Fruit fly (Drosophila melanogaster) whole organism, embryonic: ENCODE results near the gene Vps4.

Experiments
- Abd-B ChIP-seq: fragments of 200-800 bp; sonication (Bioruptor generic); optimal IDR thresholded peaks from 2 replicates; lab custom pipeline; 2018; ENCODE audit warnings: missing biosample characterization, mild to moderate bottlenecking, missing genetic modification characterization, moderate library complexity
- CG10267 ChIP-seq: fragments of 200-800 bp; sonication (Bioruptor generic); optimal IDR thresholded peaks from 2 replicates; lab custom pipeline; 2018; ENCODE audit warnings: missing biosample characterization, mild to moderate bottlenecking, missing genetic modification characterization, moderate library complexity
- CG10959 ChIP-seq: fragments of 200-800 bp; sonication (Bioruptor generic); IDR thresholded peaks from 2 replicates; pipeline ENCODE4 v1.3.6; 2022; ENCODE audit warnings: missing biosample characterization, missing genetic modification characterization
- CG11398 ChIP-seq: fragments of 200-800 bp; sonication (Bioruptor generic); optimal IDR thresholded peaks from 2 replicates; lab custom pipeline; 2016; ENCODE audit warnings: missing biosample characterization, missing genetic modification characterization
- CG15514 ChIP-seq: fragments of 200-800 bp; sonication (Bioruptor generic); optimal IDR thresholded peaks from 3 replicates; lab custom pipeline; 2017; ENCODE audit warnings: missing biosample characterization, missing genetic modification characterization, mild to moderate bottlenecking, moderate library complexity, missing genetic modification reagents
- CG1603 ChIP-seq: fragments of 200-800 bp; sonication (Bioruptor generic); optimal IDR thresholded peaks from 2 replicates; lab custom pipeline; 2019; ENCODE audit warnings: missing biosample characterization, mild to moderate bottlenecking, missing genetic modification characterization, moderate library complexity
- CG17359 ChIP-seq: fragments of 200-800 bp; sonication (Bioruptor generic); optimal IDR thresholded peaks from 3 replicates; lab custom pipeline; 2018; ENCODE audit warnings: missing biosample characterization, mild to moderate bottlenecking, missing genetic modification characterization, moderate library complexity
- CG17385 ChIP-seq: fragments of 200-800 bp; sonication (Bioruptor generic); optimal IDR thresholded peaks from 3 replicates; lab custom pipeline; 2018; ENCODE audit warnings: missing biosample characterization, mild to moderate bottlenecking, missing genetic modification characterization
- CG17829 ChIP-seq: fragments of 200-800 bp; optimal IDR thresholded peaks from 2 replicates; lab custom pipeline; 2019; ENCODE audit warnings: missing biosample characterization, mild to moderate bottlenecking, missing genetic modification characterization, moderate library complexity
- CG18476 ChIP-seq: fragments of 200-800 bp; sonication (Bioruptor generic); optimal IDR thresholded peaks from 2 replicates; lab custom pipeline; 2016; ENCODE audit warnings: missing biosample characterization, mild to moderate bottlenecking, missing genetic modification characterization
- CG18764 ChIP-seq: fragments of 200-800 bp; sonication (Bioruptor generic); optimal IDR thresholded peaks from 3 replicates; lab custom pipeline; 2016; ENCODE audit warnings: missing biosample characterization, missing genetic modification characterization
- CG30020 ChIP-seq: fragments of 200-800 bp; optimal IDR thresholded peaks from 2 replicates; lab custom pipeline; 2019; ENCODE audit warnings: missing biosample characterization, mild to moderate bottlenecking, missing genetic modification characterization, moderate library complexity
- CG3726 ChIP-seq: fragments of 200-800 bp; sonication (Bioruptor generic); IDR thresholded peaks from 3 replicates; pipeline ENCODE4, ENCODE4 v1.3.6; 2022; ENCODE audit warnings: missing biosample characterization, missing genetic modification characterization
- CG4617 ChIP-seq: fragments of 200-800 bp; sonication (Bioruptor generic); optimal IDR thresholded peaks from 3 replicates; lab custom pipeline; 2016; ENCODE audit warnings: missing biosample characterization, missing genetic modification characterization, borderline replicate concordance
- Dll ChIP-seq: fragments of 200-800 bp; sonication (Bioruptor generic); IDR thresholded peaks from 4 replicates; pipeline ENCODE4 v1.3.6; 2022; ENCODE audit warnings: missing biosample characterization, missing genetic modification characterization; ENCODE audit not compliant: partially characterized antibody
- Doc2 ChIP-seq: fragments of 200-800 bp; sonication (Bioruptor generic); IDR thresholded peaks from 2 replicates; pipeline ENCODE4 v1.3.6; 2022; ENCODE audit warnings: missing biosample characterization, missing genetic modification characterization
- Dref ChIP-seq: fragments of 200-800 bp; sonication (Bioruptor generic); IDR thresholded peaks from 2 replicates; pipeline ENCODE4 v1.3.6; 2022; ENCODE audit warnings: missing biosample characterization, missing genetic modification characterization
- E2f2 ChIP-seq: fragments of 200-800 bp; sonication (Bioruptor generic); IDR thresholded peaks from 2 replicates; pipeline ENCODE4 v1.3.6; 2022; ENCODE audit warnings: missing biosample characterization, missing genetic modification characterization
- Ets97D ChIP-seq: fragments of 200-800 bp; sonication (Bioruptor generic); optimal IDR thresholded peaks from 3 replicates; lab custom pipeline; 2016; ENCODE audit warnings: missing biosample characterization, missing genetic modification characterization
- Hr3 ChIP-seq: fragments of 200-800 bp; sonication (Bioruptor generic); optimal IDR thresholded peaks from 3 replicates; lab custom pipeline; 2016; ENCODE audit warnings: missing biosample characterization, missing genetic modification characterization
- Nf-YC ChIP-seq: fragments of 200-800 bp; optimal IDR thresholded peaks from 3 replicates; lab custom pipeline; 2019; ENCODE audit warnings: missing biosample characterization, mild to moderate bottlenecking, missing genetic modification characterization, moderate library complexity
- NfI ChIP-seq: fragments of 200-800 bp; sonication (Bioruptor generic); optimal IDR thresholded peaks from 3 replicates; lab custom pipeline; 2018; ENCODE audit warnings: missing biosample characterization, mild to moderate bottlenecking, missing genetic modification characterization, moderate library complexity
- Pdp1 ChIP-seq, 2 experiments: fragments of 200-800 bp; sonication (Bioruptor generic); optimal IDR thresholded peaks; 3 replicates each; lab custom pipeline; 2016; ENCODE audit warnings: missing biosample characterization in 2 of 2, missing genetic modification characterization in 2 of 2, mild to moderate bottlenecking in 1 of 2, moderate library complexity in 1 of 2
- Sry-β ChIP-seq: fragments of 200-800 bp; sonication (Bioruptor generic); optimal IDR thresholded peaks from 2 replicates; lab custom pipeline; 2018; ENCODE audit warnings: missing biosample characterization, mild to moderate bottlenecking, missing genetic modification characterization, moderate library complexity
- Sry-δ ChIP-seq: fragments of 200-800 bp; sonication (Bioruptor generic); optimal IDR thresholded peaks from 2 replicates; lab custom pipeline; 2016; ENCODE audit warnings: missing biosample characterization, missing genetic modification characterization
- TFAM ChIP-seq: fragments of 200-800 bp; sonication (Bioruptor generic); optimal IDR thresholded peaks from 2 replicates; lab custom pipeline; 2017; ENCODE audit warnings: missing biosample characterization, missing genetic modification characterization, inconsistent platforms
- YL-1 ChIP-seq: fragments of 200-800 bp; sonication (Bioruptor generic); optimal IDR thresholded peaks from 3 replicates; lab custom pipeline; 2017; ENCODE audit warnings: missing biosample characterization, mild to moderate bottlenecking, missing genetic modification characterization
- abd-A ChIP-seq: fragments of 200-800 bp; sonication (Bioruptor generic); optimal IDR thresholded peaks from 3 replicates; lab custom pipeline; 2019; ENCODE audit warnings: missing biosample characterization, mild to moderate bottlenecking, missing genetic modification characterization, moderate library complexity
- amos ChIP-seq: fragments of 200-800 bp; sonication (Bioruptor generic); IDR thresholded peaks from 2 replicates; pipeline ENCODE4 v1.3.6; 2022; ENCODE audit warnings: missing biosample characterization, missing genetic modification characterization; ENCODE audit not compliant: partially characterized antibody
- cas ChIP-seq: fragments of 200-800 bp; sonication (Bioruptor generic); IDR thresholded peaks from 2 replicates; pipeline ENCODE4 v1.3.6; 2022; ENCODE audit warnings: missing biosample characterization, missing genetic modification characterization
- chm ChIP-seq: fragments of 200-800 bp; sonication (Bioruptor generic); IDR thresholded peaks from 2 replicates; pipeline ENCODE4 v1.3.6; 2022; ENCODE audit warnings: missing biosample characterization, missing genetic modification characterization
- crp ChIP-seq, 2 experiments: fragments of 200-800 bp; sonication (Bioruptor generic); optimal IDR thresholded peaks; 2 replicates in 1 of 2; 3 replicates in 1 of 2; lab custom pipeline; 2017; ENCODE audit warnings: missing biosample characterization in 2 of 2, missing genetic modification characterization in 2 of 2, mild to moderate bottlenecking in 1 of 2, moderate library complexity in 1 of 2
- da ChIP-seq: fragments of 200-800 bp; sonication (Bioruptor generic); optimal IDR thresholded peaks from 2 replicates; lab custom pipeline; 2016; ENCODE audit warnings: missing biosample characterization, missing genetic modification characterization
- en ChIP-seq: fragments of 200-800 bp; sonication (Bioruptor generic); optimal IDR thresholded peaks from 2 replicates; lab custom pipeline; 2016; ENCODE audit warnings: missing biosample characterization, missing genetic modification characterization
- grn ChIP-seq: fragments of 200-800 bp; sonication (Bioruptor generic); optimal IDR thresholded peaks from 3 replicates; lab custom pipeline; 2017; ENCODE audit warnings: missing biosample characterization, missing genetic modification characterization
- gsb-n ChIP-seq: fragments of 200-800 bp; sonication (Bioruptor generic); optimal IDR thresholded peaks from 3 replicates; lab custom pipeline; 2018; ENCODE audit warnings: missing biosample characterization, mild to moderate bottlenecking, missing genetic modification characterization
- ham ChIP-seq: fragments of 200-800 bp; sonication (Bioruptor generic); IDR thresholded peaks from 2 replicates; pipeline ENCODE4 v1.3.6; 2022; ENCODE audit warnings: missing biosample characterization, missing genetic modification characterization
- hbn ChIP-seq: fragments of 200-800 bp; sonication (Bioruptor generic); IDR thresholded peaks from 2 replicates; pipeline ENCODE4 v1.3.6; 2022; ENCODE audit warnings: missing biosample characterization, missing genetic modification characterization; ENCODE audit not compliant: partially characterized antibody
- lola ChIP-seq, 3 experiments: fragments of >200 bp in 2 of 3; fragments of 200-800 bp in 1 of 3; sonication (Bioruptor generic) in 1 of 3; optimal IDR thresholded peaks; 2 replicates each; lab custom pipeline; 2017 to 2019; ENCODE audit warnings: missing biosample characterization in 3 of 3, missing genetic modification characterization in 3 of 3, mild to moderate bottlenecking in 1 of 3, moderate library complexity in 1 of 3
- maf-S ChIP-seq: fragments of 200-800 bp; sonication (Bioruptor generic); optimal IDR thresholded peaks from 2 replicates; lab custom pipeline; 2016; ENCODE audit warnings: missing biosample characterization, missing genetic modification characterization
- nerfin-1 ChIP-seq: fragments of 200-800 bp; sonication (Bioruptor generic); optimal IDR thresholded peaks from 3 replicates; lab custom pipeline; 2019; ENCODE audit warnings: missing biosample characterization, mild to moderate bottlenecking, missing genetic modification characterization, moderate library complexity
- nerfin-2 ChIP-seq: fragments of 200-800 bp; sonication (Bioruptor generic); IDR thresholded peaks from 2 replicates; pipeline ENCODE4 v1.3.6; 2022; ENCODE audit warnings: missing biosample characterization, missing genetic modification characterization; ENCODE audit not compliant: partially characterized antibody
- ranshi ChIP-seq: fragments of 200-800 bp; sonication (Bioruptor generic); IDR thresholded peaks from 2 replicates; pipeline ENCODE4 v1.3.6; 2022; ENCODE audit warnings: missing biosample characterization, missing genetic modification characterization
- scrt ChIP-seq: fragments of 200-800 bp; sonication (Bioruptor generic); optimal IDR thresholded peaks from 2 replicates; lab custom pipeline; 2018; ENCODE audit warnings: missing biosample characterization, mild to moderate bottlenecking, missing genetic modification characterization, moderate library complexity
- slou ChIP-seq: fragments of 200-800 bp; sonication (Bioruptor generic); optimal IDR thresholded peaks from 3 replicates; lab custom pipeline; 2016; ENCODE audit warnings: missing biosample characterization, missing genetic modification characterization
- sna ChIP-seq: fragments of 200-800 bp; sonication (Bioruptor generic); IDR thresholded peaks from 2 replicates; pipeline ENCODE4 v1.3.6; 2022; ENCODE audit warnings: missing biosample characterization, missing genetic modification characterization; ENCODE audit not compliant: partially characterized antibody
- sug ChIP-seq: fragments of 200-800 bp; optimal IDR thresholded peaks from 2 replicates; lab custom pipeline; 2019; ENCODE audit warnings: missing biosample characterization, mild to moderate bottlenecking, missing genetic modification characterization, moderate library complexity
- wor ChIP-seq: fragments of 200-800 bp; sonication (Bioruptor generic); IDR thresholded peaks from 2 replicates; pipeline ENCODE4 v1.3.6; 2022; ENCODE audit warnings: missing biosample characterization, missing genetic modification characterization

Vps4 gene

DNA sequence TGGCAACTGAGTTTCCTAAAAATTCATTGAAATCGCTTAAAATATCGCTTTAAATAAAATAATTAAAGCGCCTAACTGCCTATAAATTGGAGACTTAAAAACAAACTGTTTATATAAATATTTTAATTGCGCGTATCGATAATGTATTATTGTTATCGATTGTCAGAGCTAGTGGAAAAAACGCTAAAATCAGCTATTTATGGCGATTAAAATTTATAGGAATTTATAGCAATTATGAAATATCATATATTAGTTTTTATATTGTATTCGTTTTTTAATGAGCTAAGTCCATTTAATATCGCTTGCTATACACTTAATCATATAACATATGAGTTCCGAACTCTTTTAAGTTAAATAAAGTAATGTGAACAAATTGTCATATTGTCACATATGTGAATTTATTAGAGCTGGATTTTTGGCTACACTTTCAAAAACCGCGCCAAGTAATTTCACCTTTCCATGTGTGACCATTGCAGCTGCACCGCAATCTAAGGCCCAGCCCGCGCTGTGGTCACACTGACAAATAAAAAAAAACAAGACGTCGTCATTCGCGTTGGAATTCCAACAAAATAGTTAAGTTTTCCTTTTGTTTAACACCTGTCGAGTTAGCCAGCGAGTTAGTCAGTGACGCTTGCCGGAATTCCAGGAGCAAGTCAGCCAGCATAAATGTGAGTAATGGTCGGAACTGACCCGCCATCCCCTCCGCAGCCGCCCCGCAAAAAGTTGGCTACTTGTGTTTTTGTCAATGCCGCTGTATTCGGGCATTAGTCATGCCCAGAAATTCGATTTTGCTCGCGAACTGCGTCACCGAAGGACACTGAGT lies at the start of gene Vps4, which contains the start of gene CG7772 (continued):
- TF ChIP-seq sna (GFP tag; lab: Robert Waterston, UW) (0 out of 2 replicates have a peak, but pooled peaks have one; percentile 43), Sry-β (GFP tag; lab: Kevin White, UChicago) (peak; percentile 84), nerfin-2 (GFP tag; lab: Robert Waterston, UW) (no peak), CG1603 (tag; lab: Kevin White, UChicago) (peak; percentile 33), CG10959 (GFP tag; lab: Robert Waterston, UW) (no peak), grn (GFP tag; lab: Kevin White, UChicago) (no peak), Doc2 (GFP tag; lab: Robert Waterston, UW) (no peak), crp (GFP tag; optimal IDR thresholded peaks at IDR 0.05; lab: Kevin White, UChicago) (peak in 1 of 2 experiments; percentile 12), CG18476 (no peak), Hr3 (no peak), scrt (GFP tag; lab: Kevin White, UChicago) (no peak), CG17385 (no peak), CG15514 (GFP tag; lab: Kevin White, UChicago) (peak; percentile 40), hbn (GFP tag; lab: Robert Waterston, UW) (no peak), Nf-YC (tag; lab: Kevin White, UChicago) (peak; percentile 10), sug (peak; percentile 0), wor (no peak), amos (peak; percentile 14; the same call in 1 of the 2 replicates), nerfin-1 (tag; lab: Kevin White, UChicago) (peak; percentile 31), E2f2 (GFP tag; lab: Robert Waterston, UW) (peak; percentile 90), abd-A (tag; lab: Kevin White, UChicago) (peak; percentile 33), CG17829 (tag; lab: Kevin White, UChicago) (no peak), ham (GFP tag; lab: Robert Waterston, UW) (no peak), NfI (GFP tag; lab: Kevin White, UChicago) (no peak), Dref (GFP tag; lab: Robert Waterston, UW) (peak; percentile 58), Dll (GFP tag; lab: Robert Waterston, UW) (peak; percentile 50; the same call in 1 of the 4 replicates), Ets97D (GFP tag; lab: Kevin White, UChicago) (peak; percentile 27), maf-S (GFP tag; lab: Kevin White, UChicago) (no peak), da (GFP tag; lab: Kevin White, UChicago) (no peak), CG18764 (GFP tag; lab: Kevin White, UChicago) (no peak), CG30020 (tag; lab: Kevin White, UChicago) (peak; percentile 23), CG11398 (no peak), Sry-δ (peak; percentile 34), CG10267 (tag; lab: Kevin White, UChicago) (peak; percentile 5), CG3726 (GFP tag; lab: Robert Waterston, UW) (no peak), ranshi (GFP tag; lab: Robert Waterston, UW) (no peak), chm (no peak), Pdp1 (GFP tag; optimal IDR thresholded peaks at IDR 0.05; lab: Kevin White, UChicago) (peak in 1 of 2 experiments; percentile 44), CG4617 (GFP tag; lab: Kevin White, UChicago) (peak; percentile 68), en (GFP tag; lab: Kevin White, UChicago) (no peak), YL-1 (GFP tag; lab: Kevin White, UChicago) (peak; percentile 50), CG17359 (tag; lab: Kevin White, UChicago) (peak; percentile 91), slou (no peak), gsb-n (peak; percentile 10), cas (GFP tag; lab: Robert Waterston, UW) (no peak), lola (GFP tag; optimal IDR thresholded peaks at IDR 0.05; lab: Kevin White, UChicago) (no peak), TFAM (GFP tag; lab: Kevin White, UChicago) (no peak), Abd-B (GFP tag; lab: Kevin White, UChicago) (peak; percentile 8)
